Fruit fly (Drosophila melanogaster) whole organism, embryonic: Measurements from ENCODE around the gene CG34260.

Experiments used
- Antp ChIP-seq: fragments of 200-800 bp; sonication (Bioruptor generic); optimal IDR thresholded peaks from 3 replicates; lab custom pipeline; 2016; ENCODE audit warnings: missing biosample characterization, missing genetic modification characterization
- CG10462 ChIP-seq: fragments of 200-800 bp; sonication (Bioruptor generic); optimal IDR thresholded peaks from 2 replicates; lab custom pipeline; 2016; ENCODE audit warnings: missing biosample characterization, missing genetic modification characterization
- CG13287 ChIP-seq: fragments of 200-800 bp; sonication (Bioruptor generic); IDR thresholded peaks from 2 replicates; pipeline ENCODE4 v1.3.6; 2022; ENCODE audit warnings: missing biosample characterization, missing genetic modification characterization; ENCODE audit not compliant: partially characterized antibody
- CG14965 ChIP-seq: fragments of 200-800 bp; sonication (Bioruptor generic); optimal IDR thresholded peaks from 2 replicates; lab custom pipeline; 2016; ENCODE audit warnings: missing biosample characterization, missing genetic modification characterization, borderline replicate concordance
- CG16815 ChIP-seq: fragments of 200-800 bp; sonication (Bioruptor generic); optimal IDR thresholded peaks from 3 replicates; lab custom pipeline; 2017; ENCODE audit warnings: missing biosample characterization, mild to moderate bottlenecking, missing genetic modification characterization
- CG16863 ChIP-seq: fragments of 200-800 bp; sonication (Bioruptor generic); optimal IDR thresholded peaks from 3 replicates; lab custom pipeline; 2016; ENCODE audit warnings: missing biosample characterization, missing genetic modification characterization
- CG17829 ChIP-seq: fragments of 200-800 bp; optimal IDR thresholded peaks from 2 replicates; lab custom pipeline; 2019; ENCODE audit warnings: missing biosample characterization, mild to moderate bottlenecking, missing genetic modification characterization, moderate library complexity
- CG1832 ChIP-seq: fragments of 200-800 bp; sonication (Bioruptor generic); optimal IDR thresholded peaks from 2 replicates; lab custom pipeline; 2017; ENCODE audit warnings: missing biosample characterization, mild to moderate bottlenecking, missing genetic modification characterization, inconsistent platforms
- CG18599 ChIP-seq: fragments of 200-800 bp; sonication (Bioruptor generic); optimal IDR thresholded peaks from 3 replicates; lab custom pipeline; 2017; ENCODE audit warnings: missing biosample characterization, missing genetic modification characterization, mild to moderate bottlenecking, moderate library complexity, missing genetic modification reagents
- CG2202 ChIP-seq: fragments of 200-800 bp; sonication (Bioruptor generic); optimal IDR thresholded peaks from 2 replicates; lab custom pipeline; 2018; ENCODE audit warnings: missing biosample characterization, mild to moderate bottlenecking, missing genetic modification characterization
- CG33213 ChIP-seq: fragments of 200-800 bp; sonication (Bioruptor generic); optimal IDR thresholded peaks from 3 replicates; lab custom pipeline; 2016; ENCODE audit warnings: missing biosample characterization, missing genetic modification characterization
- CG6689 ChIP-seq: fragments of 200-800 bp; sonication (Bioruptor generic); IDR thresholded peaks from 2 replicates; pipeline ENCODE4 v1.3.6; 2022; ENCODE audit warnings: missing biosample characterization, missing genetic modification characterization
- CG6854 ChIP-seq: fragments of 200-800 bp; sonication (Bioruptor generic); optimal IDR thresholded peaks from 3 replicates; lab custom pipeline; 2017; ENCODE audit warnings: missing biosample characterization, mild to moderate bottlenecking, missing genetic modification characterization
- CG7271 ChIP-seq: fragments of 200-800 bp; sonication (Bioruptor generic); optimal IDR thresholded peaks from 2 replicates; lab custom pipeline; 2018; ENCODE audit warnings: missing biosample characterization, mild to moderate bottlenecking, missing genetic modification characterization, moderate library complexity
- HHEX ChIP-seq: fragments of 200-800 bp; sonication (Bioruptor generic); optimal IDR thresholded peaks from 3 replicates; lab custom pipeline; 2017; ENCODE audit warnings: missing biosample characterization, mild to moderate bottlenecking, missing genetic modification characterization, missing genetic modification reagents
- Hmr ChIP-seq: fragments of 200-800 bp; sonication (Bioruptor generic); optimal IDR thresholded peaks from 3 replicates; lab custom pipeline; 2017; ENCODE audit warnings: mild to moderate bottlenecking, missing biosample characterization, missing genetic modification reagents, missing genetic modification characterization
- Hr39 ChIP-seq: fragments of >200 bp; optimal IDR thresholded peaks from 2 replicates; lab custom pipeline; 2017
- Jarid2 ChIP-seq: fragments of 200-800 bp; sonication (Bioruptor generic); optimal IDR thresholded peaks from 3 replicates; lab custom pipeline; 2017; ENCODE audit warnings: mild to moderate bottlenecking, missing biosample characterization, missing genetic modification reagents, missing genetic modification characterization
- Neu2 ChIP-seq: fragments of 200-800 bp; sonication (Bioruptor generic); optimal IDR thresholded peaks from 3 replicates; lab custom pipeline; 2016; ENCODE audit warnings: missing biosample characterization, missing genetic modification characterization, borderline replicate concordance
- Nf-YB ChIP-seq: fragments of 200-800 bp; sonication (Bioruptor generic); optimal IDR thresholded peaks from 3 replicates; lab custom pipeline; 2019; ENCODE audit warnings: missing biosample characterization, mild to moderate bottlenecking, missing genetic modification characterization, moderate library complexity
- Nf-YC ChIP-seq: fragments of 200-800 bp; optimal IDR thresholded peaks from 3 replicates; lab custom pipeline; 2019; ENCODE audit warnings: missing biosample characterization, mild to moderate bottlenecking, missing genetic modification characterization, moderate library complexity
- Opbp ChIP-seq: fragments of 200-800 bp; sonication (Bioruptor generic); IDR thresholded peaks from 3 replicates; pipeline ENCODE4 v1.3.6; 2022; ENCODE audit warnings: missing biosample characterization, missing genetic modification characterization; ENCODE audit not compliant: partially characterized antibody
- Rx ChIP-seq: fragments of 200-800 bp; sonication (Bioruptor generic); IDR thresholded peaks from 2 replicates; pipeline ENCODE4 v1.3.6; 2022; ENCODE audit warnings: missing biosample characterization, missing genetic modification characterization
- Trl ChIP-seq, 3 experiments: fragments of >200 bp in 2 of 3; fragments of 200-800 bp in 1 of 3; sonication (Bioruptor generic) in 1 of 3; optimal IDR thresholded peaks; 2 replicates in 1 of 3; 3 replicates in 2 of 3; lab custom pipeline; 2016 to 2017; ENCODE audit warnings: missing biosample characterization in 1 of 3, missing genetic modification characterization in 1 of 3
- ab ChIP-seq: fragments of 200-800 bp; sonication (Bioruptor generic); optimal IDR thresholded peaks from 2 replicates; lab custom pipeline; 2016; ENCODE audit warnings: missing biosample characterization, missing genetic modification characterization
- ara ChIP-seq: fragments of 200-800 bp; sonication (Bioruptor generic); IDR thresholded peaks from 2 replicates; pipeline ENCODE4 v1.3.6; 2022; ENCODE audit warnings: missing biosample characterization, missing genetic modification characterization
- bbx ChIP-seq: fragments of 200-800 bp; sonication (Bioruptor generic); IDR thresholded peaks from 2 replicates; pipeline ENCODE4 v1.3.6; 2022; ENCODE audit warnings: missing biosample characterization, missing genetic modification characterization; ENCODE audit not compliant: partially characterized antibody
- br ChIP-seq: fragments of >200 bp; optimal IDR thresholded peaks from 2 replicates; lab custom pipeline; 2017
- cad ChIP-seq: fragments of >200 bp; optimal IDR thresholded peaks from 2 replicates; lab custom pipeline; 2017; ENCODE audit warnings: missing biosample characterization, missing genetic modification characterization
- cg ChIP-seq: fragments of 200-800 bp; sonication (Bioruptor generic); optimal IDR thresholded peaks from 3 replicates; lab custom pipeline; 2019; ENCODE audit warnings: missing biosample characterization, mild to moderate bottlenecking, missing genetic modification characterization, moderate library complexity
- chinmo ChIP-seq: fragments of 200-800 bp; sonication (Bioruptor generic); IDR thresholded peaks from 4 replicates; pipeline ENCODE4 v1.3.6; 2022; ENCODE audit warnings: missing biosample characterization, missing genetic modification characterization; ENCODE audit not compliant: partially characterized antibody
- croc ChIP-seq: fragments of 200-800 bp; sonication (Bioruptor generic); conservative IDR thresholded peaks from 3 replicates; pipeline ENCODE4 v1.3.6; 2022; ENCODE audit warnings: missing biosample characterization, missing genetic modification characterization
- dmrt99B ChIP-seq: fragments of 200-800 bp; sonication (Bioruptor generic); optimal IDR thresholded peaks from 2 replicates; lab custom pipeline; 2018; ENCODE audit warnings: missing biosample characterization, mild to moderate bottlenecking, missing genetic modification characterization, moderate library complexity
- eve ChIP-seq, 2 experiments: fragments of >200 bp; optimal IDR thresholded peaks; 2 replicates each; lab custom pipeline; 2017; ENCODE audit warnings: missing biosample characterization in 2 of 2, missing genetic modification characterization in 2 of 2
- exex ChIP-seq: fragments of 200-800 bp; sonication (Bioruptor generic); optimal IDR thresholded peaks from 4 replicates; lab custom pipeline; 2018; ENCODE audit warnings: missing biosample characterization, mild to moderate bottlenecking, missing genetic modification characterization, moderate library complexity
- eyg ChIP-seq: fragments of 200-800 bp; sonication (Bioruptor generic); optimal IDR thresholded peaks from 3 replicates; lab custom pipeline; 2016; ENCODE audit warnings: missing biosample characterization, missing genetic modification characterization
- fd96Cb ChIP-seq: fragments of 200-800 bp; sonication (Bioruptor generic); optimal IDR thresholded peaks from 2 replicates; lab custom pipeline; 2018; ENCODE audit warnings: missing biosample characterization, mild to moderate bottlenecking, missing genetic modification characterization, moderate library complexity
- hb ChIP-seq: fragments of 200-800 bp; sonication (Bioruptor generic); IDR thresholded peaks from 3 replicates; pipeline ENCODE4 v1.3.6; 2022; ENCODE audit warnings: missing biosample characterization, missing genetic modification characterization; ENCODE audit not compliant: partially characterized antibody
- hbn ChIP-seq: fragments of 200-800 bp; sonication (Bioruptor generic); IDR thresholded peaks from 2 replicates; pipeline ENCODE4 v1.3.6; 2022; ENCODE audit warnings: missing biosample characterization, missing genetic modification characterization; ENCODE audit not compliant: partially characterized antibody
- kah ChIP-seq: fragments of 200-800 bp; sonication (Bioruptor generic); optimal IDR thresholded peaks from 2 replicates; lab custom pipeline; 2018; ENCODE audit warnings: missing biosample characterization, mild to moderate bottlenecking, missing genetic modification characterization
- kni ChIP-seq: fragments of 200-800 bp; sonication (Bioruptor generic); optimal IDR thresholded peaks from 3 replicates; lab custom pipeline; 2017; ENCODE audit warnings: mild to moderate bottlenecking, missing biosample characterization, missing genetic modification reagents, missing genetic modification characterization
- lbe ChIP-seq: fragments of 200-800 bp; sonication (Bioruptor generic); optimal IDR thresholded peaks from 2 replicates; lab custom pipeline; 2016; ENCODE audit warnings: missing biosample characterization, mild to moderate bottlenecking, missing genetic modification characterization
- pros ChIP-seq: fragments of 200-800 bp; sonication (Bioruptor generic); optimal IDR thresholded peaks from 3 replicates; lab custom pipeline; 2019; ENCODE audit warnings: missing biosample characterization, mild to moderate bottlenecking, missing genetic modification characterization, moderate library complexity
- rib ChIP-seq: fragments of 200-800 bp; sonication (Bioruptor generic); IDR thresholded peaks from 2 replicates; pipeline ENCODE4 v1.3.6; 2022; ENCODE audit warnings: missing biosample characterization, missing genetic modification characterization
- sens ChIP-seq: fragments of 200-800 bp; sonication (Bioruptor generic); peaks from one replicate; lab custom pipeline; 2016; ENCODE audit warnings: missing biosample characterization, missing genetic modification characterization
- ssp ChIP-seq: fragments of 200-800 bp; sonication (Bioruptor generic); IDR thresholded peaks from 2 replicates; pipeline ENCODE4 v1.3.6; 2022; ENCODE audit warnings: missing biosample characterization, missing genetic modification characterization
- tll ChIP-seq, 2 experiments: fragments of 200-800 bp in 1 of 2; fragments of >200 bp in 1 of 2; sonication (Bioruptor generic) in 1 of 2; optimal IDR thresholded peaks; 2 replicates each; lab custom pipeline; 2017 to 2019; ENCODE audit warnings: missing biosample characterization in 2 of 2, missing genetic modification characterization in 2 of 2, mild to moderate bottlenecking in 1 of 2, moderate library complexity in 1 of 2
- wek ChIP-seq: fragments of 200-800 bp; sonication (Bioruptor generic); optimal IDR thresholded peaks from 3 replicates; lab custom pipeline; 2018; ENCODE audit warnings: missing biosample characterization, mild to moderate bottlenecking, missing genetic modification characterization, moderate library complexity
- z ChIP-seq: fragments of 200-800 bp; sonication (Bioruptor generic); IDR thresholded peaks from 3 replicates; pipeline ENCODE4 v1.3.6; 2022; ENCODE audit warnings: missing biosample characterization, missing genetic modification characterization
- zen ChIP-seq: fragments of 200-800 bp; sonication (Bioruptor generic); optimal IDR thresholded peaks from 3 replicates; lab custom pipeline; 2018; ENCODE audit warnings: missing biosample characterization, mild to moderate bottlenecking, missing genetic modification characterization, moderate library complexity

Gene CG34260

dm6 chr3L:20694584-20694983 is 19.3 kb upstream of the CG34260 start:
- no peak for TF ChIP-seq CG1832 (GFP tag; lab: Kevin White, UChicago)
- peak in 1 of 2 experiments; percentile 31 for TF ChIP-seq eve (GFP tag; optimal IDR thresholded peaks at IDR 0.05; lab: Kevin White, UChicago)
- TF ChIP-seq Hmr (GFP tag; lab: Kevin White, UChicago): no peak
- no peak for TF ChIP-seq wek (GFP tag; lab: Kevin White, UChicago)
- TF ChIP-seq CG10462 (GFP tag; lab: Kevin White, UChicago): no peak
- no peak for TF ChIP-seq exex
- TF ChIP-seq CG18599: no peak
- TF ChIP-seq Antp (GFP tag; lab: Kevin White, UChicago): no peak
- TF ChIP-seq CG6854 (GFP tag; lab: Kevin White, UChicago): no peak
- no peak for TF ChIP-seq br (lab: Kevin White, UChicago)
- no peak for TF ChIP-seq CG16863 (GFP tag; lab: Kevin White, UChicago)
- no peak for TF ChIP-seq CG33213 (GFP tag; lab: Kevin White, UChicago)
- TF ChIP-seq ab (GFP tag; lab: Kevin White, UChicago): no peak
- TF ChIP-seq ara: no peak
- no peak for TF ChIP-seq kah (GFP tag; lab: Kevin White, UChicago)
- no peak for TF ChIP-seq ssp
- TF ChIP-seq sens: peak; percentile 65
- TF ChIP-seq CG14965: no peak
- TF ChIP-seq croc (GFP tag; lab: Robert Waterston, UW): no peak
- peak; percentile 53 for TF ChIP-seq CG7271 (tag; lab: Kevin White, UChicago)
- TF ChIP-seq hb: 0 out of 3 replicates have a peak, but pooled peaks have one; percentile 24
- TF ChIP-seq fd96Cb (tag; lab: Kevin White, UChicago): no peak
- TF ChIP-seq Rx (GFP tag; lab: Robert Waterston, UW): no peak
- TF ChIP-seq CG16815: no peak
- TF ChIP-seq zen (tag; lab: Kevin White, UChicago): peak; percentile 55
- TF ChIP-seq tll (GFP tag; optimal IDR thresholded peaks at IDR 0.05; lab: Kevin White, UChicago): peak in 1 of 2 experiments; percentile 57
- TF ChIP-seq cad (GFP tag; lab: Kevin White, UChicago): peak; percentile 84

dm6 chr3L:20695328-20695822 is 18.5 kb upstream of the CG34260 start, which contains the start of gene kni:
TSS of gene kni (minus strand) at chr3L:20695378.
- peak; percentile 99 for TF ChIP-seq z
- no peak for TF ChIP-seq Opbp (GFP tag; lab: Robert Waterston, UW)
- TF ChIP-seq dmrt99B (tag; lab: Kevin White, UChicago): no peak
- peak; percentile 54 for TF ChIP-seq pros (GFP tag; lab: Kevin White, UChicago)
- peak; percentile 89 for TF ChIP-seq cg (GFP tag; lab: Kevin White, UChicago)
- TF ChIP-seq Hr39: no peak
- no peak for TF ChIP-seq eyg (GFP tag; lab: Kevin White, UChicago)
- 0 out of 2 replicates have a peak, but pooled peaks have one; percentile 18 for TF ChIP-seq hbn (GFP tag; lab: Robert Waterston, UW)
- peak; percentile 93 for TF ChIP-seq kni (GFP tag; lab: Kevin White, UChicago)
- no peak for TF ChIP-seq HHEX (GFP tag; lab: Kevin White, UChicago)
- TF ChIP-seq Nf-YB: peak; percentile 91
- peak; percentile 72 for TF ChIP-seq sens
- peak; percentile 90 for TF ChIP-seq Nf-YC
- 0 out of 2 replicates have a peak, but pooled peaks have one; percentile 14 for TF ChIP-seq CG13287
- no peak for TF ChIP-seq CG2202
- peak; percentile 53; the same call in 1 of the 2 replicates for TF ChIP-seq bbx (GFP tag; lab: Robert Waterston, UW)
- TF ChIP-seq rib (GFP tag; lab: Robert Waterston, UW): 0 out of 2 replicates have a peak, but pooled peaks have one; percentile 32
- TF ChIP-seq Trl (optimal IDR thresholded peaks at IDR 0.05; lab: Kevin White, UChicago): peak; percentile 77 to 84
- TF ChIP-seq Trl (GFP tag; optimal IDR thresholded peaks at IDR 0.05; lab: Kevin White, UChicago): no peak
- TF ChIP-seq CG17829 (tag; lab: Kevin White, UChicago): peak; percentile 30
- TF ChIP-seq CG6689: no peak
- peak; percentile 83 for TF ChIP-seq Jarid2 (GFP tag; lab: Kevin White, UChicago)
- peak; percentile 71; the same call in 1 of the 4 replicates for TF ChIP-seq chinmo (GFP tag; lab: Robert Waterston, UW)
- no peak for TF ChIP-seq Neu2 (GFP tag; lab: Kevin White, UChicago)
- TF ChIP-seq lbe (GFP tag; lab: Kevin White, UChicago): no peak
